Worm (Caenorhabditis elegans): ENCODE measurements around the gene ZK546.19.

Gene ZK546.19

DNA sequence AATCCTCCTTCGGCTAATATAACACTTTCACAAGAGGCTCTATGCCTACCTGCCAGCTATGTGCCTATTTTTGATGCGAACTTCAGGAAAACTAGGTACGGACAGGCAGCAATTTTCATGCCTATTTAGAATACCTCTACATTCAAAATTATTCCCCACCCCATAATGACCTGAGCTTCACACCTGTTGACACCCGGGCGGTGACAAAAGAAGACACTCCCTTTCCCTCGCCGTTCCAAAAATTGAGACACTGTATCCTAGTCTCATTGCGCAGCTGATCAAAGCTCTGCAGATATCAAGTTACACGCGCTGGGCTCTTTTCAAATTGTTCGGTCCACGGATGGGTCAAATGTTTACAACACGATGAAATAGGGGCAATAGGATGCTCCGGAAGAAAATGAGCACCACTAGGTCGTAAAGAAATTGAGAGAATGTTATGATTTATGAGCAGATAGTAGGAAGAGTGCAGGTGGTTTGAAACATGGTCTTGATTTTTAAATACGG lies 33.0 kb downstream of the ZK546.19 start:
- TF ChIP-seq drap-1 (GFP tag; optimal IDR thresholded peaks at IDR 0.05) (no peak), mep-1 (tag; optimal IDR thresholded peaks at IDR 0.05) (no peak), bed-3 (GFP tag; optimal IDR thresholded peaks at IDR 0.05) (no peak), nhr-2 (tag; optimal IDR thresholded peaks at IDR 0.05) (no peak), lin-32 (GFP tag; optimal IDR thresholded peaks at IDR 0.05) (peak; percentile 54), nhr-28 (tag; optimal IDR thresholded peaks at IDR 0.05) (no peak)

- TF ChIP-seq M03D4.4 (tag; optimal IDR thresholded peaks at IDR 0.05) (no peak), pha-4 (tag; optimal IDR thresholded peaks at IDR 0.05) (peak; percentile 24), zip-8 (tag; optimal IDR thresholded peaks at IDR 0.05) (no peak), sem-2 (GFP tag; optimal IDR thresholded peaks at IDR 0.05) (no peak), nhr-28 (tag; optimal IDR thresholded peaks at IDR 0.05) (no peak), nhr-2 (tag; optimal IDR thresholded peaks at IDR 0.05) (peak; percentile 67), unc-120 (tag; optimal IDR thresholded peaks at IDR 0.05; ENCODE audit: poor library complexity, severe bottlenecking) (no peak)
Observed at ce11 chrII:4975311-4975710, 33.8 kb downstream of the ZK546.19 start.

ce11 chrII:4981682-4982404 lies 40.3 kb downstream of the ZK546.19 start:
- TF ChIP-seq lin-32 (GFP tag; optimal IDR thresholded peaks at IDR 0.05) (peak; percentile 92), flh-1 (GFP tag; optimal IDR thresholded peaks at IDR 0.05) (no peak), elt-1 (tag; optimal IDR thresholded peaks at IDR 0.05; ENCODE audit: borderline replicate concordance, insufficient read depth) (no peak), hlh-1 (tag; optimal IDR thresholded peaks at IDR 0.05) (peak; percentile 21)

ce11 chrII:4984151-4984550 lies 42.6 kb downstream of the ZK546.19 start:
- TF ChIP-seq unc-120 (tag; optimal IDR thresholded peaks at IDR 0.05; ENCODE audit: poor library complexity, severe bottlenecking) = no peak
- TF ChIP-seq tbx-8 (GFP tag; optimal IDR thresholded peaks at IDR 0.05) = no peak
- TF ChIP-seq blmp-1 (tag; optimal IDR thresholded peaks at IDR 0.05) = no peak
- TF ChIP-seq mls-2 (tag; optimal IDR thresholded peaks at IDR 0.05) = no peak
- TF ChIP-seq mab-5 (tag; optimal IDR thresholded peaks at IDR 0.05) = no peak
- no peak for TF ChIP-seq ham-2 (GFP tag; optimal IDR thresholded peaks at IDR 0.05)
- TF ChIP-seq unc-62 (GFP tag; optimal IDR thresholded peaks at IDR 0.05) = no peak
- TF ChIP-seq ceh-43 (GFP tag; optimal IDR thresholded peaks at IDR 0.05) = no peak
- TF ChIP-seq cnd-1 (tag; optimal IDR thresholded peaks at IDR 0.05) = no peak
- no peak for TF ChIP-seq mep-1 (tag; optimal IDR thresholded peaks at IDR 0.05)
- no peak for TF ChIP-seq lsy-2 (tag; optimal IDR thresholded peaks at IDR 0.05)
- TF ChIP-seq hlh-1 (tag; optimal IDR thresholded peaks at IDR 0.05) = no peak

- TF ChIP-seq nhr-2 (tag; optimal IDR thresholded peaks at IDR 0.05) (peak; percentile 93), unc-62 (GFP tag; optimal IDR thresholded peaks at IDR 0.05) (peak; percentile 60), cnd-1 (tag; optimal IDR thresholded peaks at IDR 0.05) (no peak), ces-1 (GFP tag; optimal IDR thresholded peaks at IDR 0.05) (peak; percentile 15), elt-1 (tag; optimal IDR thresholded peaks at IDR 0.05; ENCODE audit: borderline replicate concordance, insufficient read depth) (peak; percentile 87), sptf-1 (tag; optimal IDR thresholded peaks at IDR 0.05) (peak; percentile 1), zip-8 (tag; optimal IDR thresholded peaks at IDR 0.05) (peak; percentile 82), hlh-1 (tag; optimal IDR thresholded peaks at IDR 0.05) (no peak), ceh-83 (GFP tag; optimal IDR thresholded peaks at IDR 0.05) (peak; percentile 58)
Observed at ce11 chrII:4985961-4986503, 44.5 kb downstream of the ZK546.19 start.

DNA sequence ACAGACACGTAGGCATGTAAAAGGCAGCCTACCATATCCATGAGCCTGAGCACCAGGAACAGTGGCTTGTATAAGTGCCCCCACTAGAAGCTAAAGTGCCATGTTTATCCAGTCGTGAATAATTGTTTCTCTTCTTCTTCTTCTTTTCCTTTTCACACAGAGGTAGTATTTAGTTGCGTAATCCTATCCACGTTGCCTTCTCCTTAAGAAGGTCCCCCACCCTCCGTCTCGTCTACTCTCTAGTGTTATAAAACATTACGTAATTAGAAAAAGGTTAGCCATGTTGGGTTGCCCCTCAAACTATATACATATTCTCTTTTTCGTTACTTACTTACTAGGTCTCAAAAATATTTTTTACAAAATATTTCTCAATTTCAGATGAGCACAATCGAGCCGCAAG lies 45.1 kb downstream of the ZK546.19 start:
- TF ChIP-seq flh-1 (GFP tag; optimal IDR thresholded peaks at IDR 0.05) (no peak), M03D4.4 (tag; optimal IDR thresholded peaks at IDR 0.05) (no peak), nhr-76 (tag; optimal IDR thresholded peaks at IDR 0.05) (no peak), sem-2 (GFP tag; optimal IDR thresholded peaks at IDR 0.05) (no peak), nhr-237 (tag; optimal IDR thresholded peaks at IDR 0.05) (no peak), elt-3 (tag; optimal IDR thresholded peaks at IDR 0.05) (no peak), ceh-39 (tag; optimal IDR thresholded peaks at IDR 0.05) (no peak), unc-62 (GFP tag; optimal IDR thresholded peaks at IDR 0.05) (no peak), sptf-1 (tag; optimal IDR thresholded peaks at IDR 0.05) (peak; percentile 39), snpc-4 (tag; optimal IDR thresholded peaks at IDR 0.05) (no peak), unc-39 (tag; optimal IDR thresholded peaks at IDR 0.05) (no peak), tbx-8 (GFP tag; optimal IDR thresholded peaks at IDR 0.05) (no peak), nhr-28 (tag; optimal IDR thresholded peaks at IDR 0.05) (no peak), elt-1 (tag; optimal IDR thresholded peaks at IDR 0.05; ENCODE audit: borderline replicate concordance, insufficient read depth) (no peak), blmp-1 (tag; optimal IDR thresholded peaks at IDR 0.05) (no peak), lin-32 (GFP tag; optimal IDR thresholded peaks at IDR 0.05) (no peak), unc-120 (tag; optimal IDR thresholded peaks at IDR 0.05; ENCODE audit: poor library complexity, severe bottlenecking) (no peak), ceh-43 (GFP tag; optimal IDR thresholded peaks at IDR 0.05) (no peak), bed-3 (GFP tag; optimal IDR thresholded peaks at IDR 0.05) (no peak), ham-2 (GFP tag; optimal IDR thresholded peaks at IDR 0.05) (no peak), zip-8 (tag; optimal IDR thresholded peaks at IDR 0.05) (peak; percentile 90), mls-2 (tag; optimal IDR thresholded peaks at IDR 0.05) (no peak), ceh-83 (GFP tag; optimal IDR thresholded peaks at IDR 0.05) (no peak), pha-4 (tag; optimal IDR thresholded peaks at IDR 0.05) (no peak), lsy-2 (tag; optimal IDR thresholded peaks at IDR 0.05) (no peak), nhr-2 (tag; optimal IDR thresholded peaks at IDR 0.05) (peak; percentile 79), mep-1 (tag; optimal IDR thresholded peaks at IDR 0.05) (no peak), ces-1 (GFP tag; optimal IDR thresholded peaks at IDR 0.05) (no peak), lin-13 (tag; optimal IDR thresholded peaks at IDR 0.05) (no peak), drap-1 (GFP tag; optimal IDR thresholded peaks at IDR 0.05) (no peak)
